Fruit fly (Drosophila melanogaster) whole organism, pupa: ENCODE measurements around the gene CG14258.

Experiments
- CG12605 ChIP-seq: fragments of 200-800 bp; sonication (Bioruptor generic); IDR thresholded peaks from 2 replicates; pipeline ENCODE4 v1.3.6; 2022; ENCODE audit warnings: missing biosample characterization, missing genetic modification characterization
- CG14655 ChIP-seq: fragments of 200-800 bp; sonication (Bioruptor generic); optimal IDR thresholded peaks from 3 replicates; lab custom pipeline; 2017; ENCODE audit warnings: mild to moderate bottlenecking, missing biosample characterization, missing genetic modification reagents, missing genetic modification characterization
- CG15710 ChIP-seq: fragments of 200-800 bp; sonication (Bioruptor generic); optimal IDR thresholded peaks from 2 replicates; lab custom pipeline; 2018; ENCODE audit warnings: missing biosample characterization, mild to moderate bottlenecking, missing genetic modification characterization, moderate library complexity
- CG32121 ChIP-seq: fragments of 200-800 bp; sonication (Bioruptor generic); IDR thresholded peaks from 2 replicates; pipeline ENCODE4 v1.3.6; 2022; ENCODE audit warnings: missing biosample characterization, missing genetic modification characterization
- CG4496 ChIP-seq: fragments of 200-800 bp; sonication (Bioruptor generic); IDR thresholded peaks from 3 replicates; pipeline ENCODE4 v1.3.6; 2022; ENCODE audit warnings: missing biosample characterization, missing genetic modification characterization
- CG8301 ChIP-seq: fragments of 200-800 bp; sonication (Bioruptor generic); optimal IDR thresholded peaks from 2 replicates; lab custom pipeline; 2018; ENCODE audit warnings: missing biosample characterization, mild to moderate bottlenecking, missing genetic modification characterization
- D1 ChIP-seq: fragments of 200-800 bp; sonication (Bioruptor generic); optimal IDR thresholded peaks from 2 replicates; lab custom pipeline; 2018; ENCODE audit warnings: missing biosample characterization, mild to moderate bottlenecking, missing genetic modification characterization, moderate library complexity
- EcR ChIP-seq: fragments of 200-800 bp; sonication (Bioruptor generic); optimal IDR thresholded peaks from 3 replicates; lab custom pipeline; 2019; ENCODE audit warnings: missing biosample characterization, missing genetic modification characterization, mild to moderate bottlenecking, moderate library complexity, missing genetic modification reagents
- Pif1B ChIP-seq: fragments of 200-800 bp; sonication (Bioruptor generic); optimal IDR thresholded peaks from 3 replicates; lab custom pipeline; 2016; ENCODE audit warnings: missing biosample characterization, missing genetic modification characterization
- Snoo ChIP-seq: fragments of 200-800 bp; sonication (Bioruptor generic); optimal IDR thresholded peaks from 3 replicates; lab custom pipeline; 2017; ENCODE audit warnings: missing biosample characterization, mild to moderate bottlenecking, missing genetic modification characterization, inconsistent platforms
- fd96Ca ChIP-seq: fragments of 200-800 bp; sonication (Bioruptor generic); IDR thresholded peaks from 3 replicates; pipeline ENCODE4 v1.3.6; 2022; ENCODE audit warnings: missing biosample characterization, missing genetic modification characterization

DNA sequence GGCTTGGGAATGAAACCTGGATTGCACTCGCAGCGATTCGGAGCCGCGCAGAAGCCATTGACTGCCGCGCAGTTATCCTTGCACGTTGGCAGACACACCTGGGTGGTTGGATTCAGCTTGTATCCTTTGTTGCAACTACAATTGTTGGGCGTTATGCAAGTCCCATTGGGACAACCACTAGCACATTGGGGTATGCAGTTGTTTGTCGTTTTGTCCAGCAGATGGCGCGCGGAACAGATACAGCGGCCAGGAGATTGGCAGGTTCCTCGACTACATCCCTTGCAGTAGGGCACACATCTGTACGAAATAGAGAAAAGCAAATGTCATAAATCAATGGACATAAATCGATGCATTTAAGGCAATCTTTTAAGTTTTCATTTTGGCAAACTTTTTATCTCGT, 5.7 kb downstream of the CG14258 start:
- TF ChIP-seq fd96Ca (GFP tag; lab: Robert Waterston, UW) (no peak), CG14655 (no peak), CG8301 (no peak), EcR (GFP tag; lab: Kevin White, UChicago) (no peak), Snoo (tag; lab: Kevin White, UChicago) (no peak), CG32121 (GFP tag; lab: Robert Waterston, UW) (no peak), CG4496 (GFP tag; lab: Robert Waterston, UW) (no peak), CG12605 (GFP tag; lab: Robert Waterston, UW) (no peak), Pif1B (GFP tag; lab: Kevin White, UChicago) (no peak), CG15710 (no peak), D1 (tag; lab: Kevin White, UChicago) (no peak)
